Worm (Caenorhabditis elegans) whole organism, early embryonic: ENCODE results near the gene T16G12.3.

Experiments used
- B0310.2 ChIP-seq: sonication (generic microtip); optimal IDR thresholded peaks from 2 replicates; lab custom pipeline; 2016; ENCODE audit warnings: mild to moderate bottlenecking, missing genetic modification characterization, missing compliant biosample characterization
- F13C5.2 ChIP-seq: sonication (generic microtip); optimal IDR thresholded peaks from 2 replicates; lab custom pipeline; 2017; ENCODE audit warnings: mild to moderate bottlenecking, missing genetic modification characterization, inconsistent platforms, missing compliant biosample characterization
- aly-1 ChIP-seq: sonication (generic microtip); optimal IDR thresholded peaks from 2 replicates; lab custom pipeline; 2016; ENCODE audit warnings: missing genetic modification characterization, missing compliant biosample characterization
- ama-1 ChIP-seq: fragments of 150-350 bp; optimal IDR thresholded peaks from 2 replicates; lab custom pipeline; 2014
- ceh-13 ChIP-seq: fragments of 200-800 bp; sonication (Bioruptor generic); optimal IDR thresholded peaks from 2 replicates; lab custom pipeline; 2018; ENCODE audit warnings: mild to moderate bottlenecking, missing genetic modification characterization, missing compliant biosample characterization
- ceh-36 ChIP-seq: sonication (generic microtip); optimal IDR thresholded peaks from 2 replicates; lab custom pipeline; 2016; ENCODE audit warnings: missing genetic modification characterization, inconsistent platforms, missing compliant biosample characterization
- ets-7 ChIP-seq: sonication (generic microtip); optimal IDR thresholded peaks from 2 replicates; lab custom pipeline; 2016; ENCODE audit warnings: missing genotype, missing genetic modification characterization, missing compliant biosample characterization
- flt-1 ChIP-seq: fragments of 200-800 bp; sonication (Bioruptor generic); IDR thresholded peaks from 2 replicates; pipeline ENCODE4 v1.3.6; 2022; ENCODE audit warnings: missing genetic modification characterization, missing compliant biosample characterization
- hmbx-1 ChIP-seq: sonication (generic microtip); optimal IDR thresholded peaks from 2 replicates; lab custom pipeline; 2016; ENCODE audit warnings: mild to moderate bottlenecking, missing genetic modification characterization, missing compliant biosample characterization
- hmg-4 ChIP-seq: fragments of 200-800 bp; sonication (Bioruptor generic); optimal IDR thresholded peaks from 2 replicates; lab custom pipeline; 2018; ENCODE audit warnings: mild to moderate bottlenecking, missing genetic modification characterization, missing compliant biosample characterization
- hnd-1 ChIP-seq: sonication (generic microtip); optimal IDR thresholded peaks from 2 replicates; lab custom pipeline; 2016; ENCODE audit warnings: missing genetic modification characterization, missing compliant biosample characterization
- pes-1 ChIP-seq: fragments of 200-800 bp; sonication (Bioruptor generic); IDR thresholded peaks from 2 replicates; pipeline ENCODE4 v1.3.6; 2022; ENCODE audit warnings: missing genetic modification reagents, missing genetic modification characterization, missing compliant biosample characterization
- scrt-1 ChIP-seq: fragments of 200-800 bp; sonication (Bioruptor generic); IDR thresholded peaks from 2 replicates; pipeline ENCODE4 v1.3.6; 2022; ENCODE audit warnings: missing genetic modification characterization, missing compliant biosample characterization
- sea-1 ChIP-seq: fragments of 200-800 bp; sonication (Bioruptor generic); conservative IDR thresholded peaks from 2 replicates; pipeline ENCODE4 v1.3.6; 2022; ENCODE audit warnings: missing genetic modification characterization, missing compliant biosample characterization
- tbx-11 ChIP-seq: fragments of 200-800 bp; sonication (Bioruptor generic); IDR thresholded peaks from 2 replicates; pipeline ENCODE4 v1.3.6; 2022; ENCODE audit warnings: missing genetic modification characterization, missing compliant biosample characterization
- tbx-37 ChIP-seq: fragments of 200-800 bp; sonication (Bioruptor generic); conservative IDR thresholded peaks from 2 replicates; pipeline ENCODE4 v1.3.6; 2022; ENCODE audit warnings: missing genetic modification reagents, missing genetic modification characterization, missing compliant biosample characterization
- tra-4 ChIP-seq: sonication (generic microtip); optimal IDR thresholded peaks from 2 replicates; lab custom pipeline; 2017; ENCODE audit warnings: missing genetic modification characterization, missing compliant biosample characterization

The T16G12.3 gene

ce11 chrIII:10090685-10091084, 40.3 kb downstream of the T16G12.3 start, which contains the start of gene gtf-2H2C:
Gene gtf-2H2C, minus strand, starts transcription at chrIII:10090785.
- TF ChIP-seq tbx-37 (no peak), sea-1 (GFP tag; lab: Robert Waterston, UW) (no peak), ceh-13 (no peak), scrt-1 (GFP tag; lab: Robert Waterston, UW) (no peak), pes-1 (GFP tag; lab: Robert Waterston, UW) (no peak), hmg-4 (GFP tag; lab: Kevin White, UChicago) (no peak), flt-1 (GFP tag; lab: Robert Waterston, UW) (no peak), ama-1 (lab: Kevin White, UChicago) (no peak), aly-1 (no peak), F13C5.2 (tag; lab: Kevin White, UChicago) (no peak), ets-7 (no peak), ceh-36 (tag; lab: Kevin White, UChicago) (no peak), tra-4 (tag; lab: Kevin White, UChicago) (no peak), hmbx-1 (tag; lab: Kevin White, UChicago) (no peak), hnd-1 (tag; lab: Kevin White, UChicago) (no peak), tbx-11 (GFP tag; lab: Robert Waterston, UW) (no peak), B0310.2 (tag; lab: Kevin White, UChicago) (no peak)

ce11 chrIII:10093093-10093492, 42.7 kb downstream of the T16G12.3 start:
- TF ChIP-seq flt-1 (GFP tag; lab: Robert Waterston, UW) (no peak), F13C5.2 (tag; lab: Kevin White, UChicago) (no peak), ama-1 (lab: Kevin White, UChicago) (no peak), aly-1 (no peak), sea-1 (GFP tag; lab: Robert Waterston, UW) (no peak), ceh-36 (tag; lab: Kevin White, UChicago) (no peak), tbx-37 (no peak), B0310.2 (tag; lab: Kevin White, UChicago) (no peak), tra-4 (tag; lab: Kevin White, UChicago) (no peak), ceh-13 (no peak), tbx-11 (GFP tag; lab: Robert Waterston, UW) (no peak), hmbx-1 (tag; lab: Kevin White, UChicago) (no peak), hmg-4 (GFP tag; lab: Kevin White, UChicago) (no peak), pes-1 (GFP tag; lab: Robert Waterston, UW) (no peak), scrt-1 (GFP tag; lab: Robert Waterston, UW) (no peak), ets-7 (no peak)

- TF ChIP-seq hmg-4 (GFP tag; lab: Kevin White, UChicago) (peak; percentile 91), ama-1 (lab: Kevin White, UChicago) (no peak), aly-1 (peak; percentile 52), B0310.2 (tag; lab: Kevin White, UChicago) (no peak), pes-1 (GFP tag; lab: Robert Waterston, UW) (no peak), F13C5.2 (tag; lab: Kevin White, UChicago) (peak; percentile 23), scrt-1 (GFP tag; lab: Robert Waterston, UW) (no peak), tbx-37 (no peak), ets-7 (no peak), ceh-36 (tag; lab: Kevin White, UChicago) (peak; percentile 43)
Observed at ce11 chrIII:10094538-10094937, 44.1 kb downstream of the T16G12.3 start.

- TF ChIP-seq flt-1 (GFP tag; lab: Robert Waterston, UW) = no peak
- TF ChIP-seq ceh-13 = no peak
- no peak for TF ChIP-seq B0310.2 (tag; lab: Kevin White, UChicago)
- no peak for TF ChIP-seq hmg-4 (GFP tag; lab: Kevin White, UChicago)
- no peak for TF ChIP-seq tbx-11 (GFP tag; lab: Robert Waterston, UW)
- TF ChIP-seq ceh-36 (tag; lab: Kevin White, UChicago) = no peak
- no peak for TF ChIP-seq aly-1
- no peak for TF ChIP-seq hmbx-1 (tag; lab: Kevin White, UChicago)
- no peak for TF ChIP-seq tra-4 (tag; lab: Kevin White, UChicago)
Observed at ce11 chrIII:10095377-10095776, 45.0 kb downstream of the T16G12.3 start.

- TF ChIP-seq ets-7 (no peak), hmg-4 (GFP tag; lab: Kevin White, UChicago) (peak; percentile 57), flt-1 (GFP tag; lab: Robert Waterston, UW) (no peak)
Observed at ce11 chrIII:10096525-10096972, 46.1 kb downstream of the T16G12.3 start.

- TF ChIP-seq scrt-1 (GFP tag; lab: Robert Waterston, UW) (no peak), aly-1 (no peak), ceh-13 (no peak), ama-1 (lab: Kevin White, UChicago) (no peak), pes-1 (GFP tag; lab: Robert Waterston, UW) (no peak), flt-1 (GFP tag; lab: Robert Waterston, UW) (no peak), B0310.2 (tag; lab: Kevin White, UChicago) (no peak), F13C5.2 (tag; lab: Kevin White, UChicago) (no peak), hnd-1 (tag; lab: Kevin White, UChicago) (no peak), hmg-4 (GFP tag; lab: Kevin White, UChicago) (no peak), tra-4 (tag; lab: Kevin White, UChicago) (no peak), ceh-36 (tag; lab: Kevin White, UChicago) (no peak), sea-1 (GFP tag; lab: Robert Waterston, UW) (no peak), hmbx-1 (tag; lab: Kevin White, UChicago) (no peak), tbx-11 (GFP tag; lab: Robert Waterston, UW) (no peak), tbx-37 (no peak), ets-7 (no peak)
Observed at ce11 chrIII:10097981-10098380, 47.6 kb downstream of the T16G12.3 start, which contains the start of gene spop-1. Gene spop-1, minus strand, starts transcription at chrIII:10098081.

ce11 chrIII:10101352-10101751, 50.9 kb downstream of the T16G12.3 start, which contains the start of gene kel-10:
Gene kel-10, minus strand, starts transcription at chrIII:10101452.
- no peak for TF ChIP-seq hmg-4 (GFP tag; lab: Kevin White, UChicago)
- no peak for TF ChIP-seq ama-1 (lab: Kevin White, UChicago)
- TF ChIP-seq ceh-36 (tag; lab: Kevin White, UChicago) = no peak
- no peak for TF ChIP-seq hnd-1 (tag; lab: Kevin White, UChicago)
- TF ChIP-seq pes-1 (GFP tag; lab: Robert Waterston, UW) = no peak
- no peak for TF ChIP-seq tbx-37
- no peak for TF ChIP-seq sea-1 (GFP tag; lab: Robert Waterston, UW)
- TF ChIP-seq ceh-13 = no peak
- no peak for TF ChIP-seq ets-7
- TF ChIP-seq tra-4 (tag; lab: Kevin White, UChicago) = no peak
- TF ChIP-seq B0310.2 (tag; lab: Kevin White, UChicago) = no peak
- TF ChIP-seq F13C5.2 (tag; lab: Kevin White, UChicago) = no peak
- TF ChIP-seq scrt-1 (GFP tag; lab: Robert Waterston, UW) = no peak
- TF ChIP-seq aly-1 = no peak
- TF ChIP-seq hmbx-1 (tag; lab: Kevin White, UChicago) = no peak
- TF ChIP-seq flt-1 (GFP tag; lab: Robert Waterston, UW) = no peak
